Fruit fly (Drosophila melanogaster) S2 (cell line): ENCODE results near the gene CG6271.

Experiments
- CG8478 ChIP-seq: fragments of >200 bp; optimal IDR thresholded peaks from 2 replicates; lab custom pipeline; 2018
- CTCF ChIP-seq, 2 experiments: fragments of >200 bp; optimal IDR thresholded peaks; 2 replicates each; lab custom pipeline; 2018

dm6 chr3R:27019701-27020172 is 6.2 kb downstream of the CG6271 start, which contains the start of gene CG17191:
- TF ChIP-seq CTCF (optimal IDR thresholded peaks at IDR 0.05; lab: Kevin White, UChicago) (no peak), CG8478 (lab: Kevin White, UChicago) (no peak)
